Worm (Caenorhabditis elegans) whole organism, L4 larva: Measurements from ENCODE around the gene C55A6.12.

Experiments
- F44E2.7 ChIP-seq: fragments of 200-800 bp; sonication (Bioruptor generic); IDR thresholded peaks from 2 replicates; pipeline ENCODE4 v2.1.2; 2022; ENCODE audit warnings: missing genetic modification characterization, missing compliant biosample characterization
- R02D3.7 ChIP-seq: fragments of 150-350 bp; sonication (generic microtip); optimal IDR thresholded peaks from 3 replicates; lab custom pipeline; 2014; ENCODE audit warnings: missing biosample characterization, missing genetic modification characterization
- T20F7.1 ChIP-seq: fragments of 200-800 bp; sonication (Bioruptor generic); optimal IDR thresholded peaks from 2 replicates; lab custom pipeline; 2018; ENCODE audit warnings: mild to moderate bottlenecking, missing genetic modification characterization, missing compliant biosample characterization
- ZK546.5 ChIP-seq, 2 experiments: sonication (generic microtip); optimal IDR thresholded peaks; 2 replicates each; lab custom pipeline; 2017; ENCODE audit warnings: missing biosample characterization in 2 of 2, missing genetic modification characterization in 2 of 2
- aha-1 ChIP-seq: fragments of 150-350 bp; peaks from one replicate; lab custom pipeline; 2014; ENCODE audit warnings: missing biosample characterization, missing genetic modification characterization
- ceh-28 ChIP-seq: fragments of 150-350 bp; optimal IDR thresholded peaks from 2 replicates; lab custom pipeline; 2014; ENCODE audit warnings: missing biosample characterization, missing genetic modification reagents, missing genetic modification characterization
- cey-2 ChIP-seq: sonication (generic microtip); optimal IDR thresholded peaks from 3 replicates; lab custom pipeline; 2017; ENCODE audit warnings: missing genetic modification characterization, mild to moderate bottlenecking, missing compliant biosample characterization, antibody characterized with exemption, borderline replicate concordance; ENCODE audit not compliant: insufficient read depth
- lin-39 ChIP-seq: fragments of 150-350 bp; optimal IDR thresholded peaks from 2 replicates; lab custom pipeline; 2014; ENCODE audit warnings: missing biosample characterization, missing genetic modification reagents, missing genetic modification characterization
- mdl-1 ChIP-seq, 2 experiments: fragments of 150-350 bp in 1 of 2; sonication (generic microtip) in 1 of 2; optimal IDR thresholded peaks; 2 replicates each; lab custom pipeline; 2014 to 2017; ENCODE audit warnings: missing biosample characterization in 2 of 2, missing genetic modification characterization in 2 of 2
- nhr-11 ChIP-seq: fragments of 150-350 bp; optimal IDR thresholded peaks from 2 replicates; lab custom pipeline; 2014; ENCODE audit warnings: missing biosample characterization, missing genetic modification characterization
- nhr-77 ChIP-seq: fragments of 150-350 bp; optimal IDR thresholded peaks from 2 replicates; lab custom pipeline; 2014; ENCODE audit warnings: missing biosample characterization, missing genetic modification characterization
- pqm-1 ChIP-seq: sonication (generic microtip); optimal IDR thresholded peaks from 2 replicates; lab custom pipeline; 2017; ENCODE audit warnings: missing biosample characterization, missing genetic modification characterization
- skn-1 ChIP-seq: fragments of 150-350 bp; optimal IDR thresholded peaks from 2 replicates; lab custom pipeline; 2014; ENCODE audit warnings: missing biosample characterization, missing genetic modification characterization
- unc-62 ChIP-seq, 3 experiments: fragments of 150-350 bp in 1 of 3; sonication (generic microtip); optimal IDR thresholded peaks in 2 of 3; peaks in 1 of 3; 1 replicate in 1 of 3; 2 replicates in 2 of 3; lab custom pipeline; 2014 to 2017; ENCODE audit warnings: missing biosample characterization in 3 of 3, missing genetic modification characterization in 3 of 3, missing genetic modification reagents in 3 of 3, missing genotype in 1 of 3

ce11 chrV:11543564-11543963, 40.6 kb upstream of the C55A6.12 start, which contains the start of gene F38B7.2:
- no peak for TF ChIP-seq F44E2.7 (GFP tag; lab: Robert Waterston, UW)
- no peak for TF ChIP-seq R02D3.7 (tag; lab: Kevin White, UChicago)
- TF ChIP-seq T20F7.1 (GFP tag; lab: Kevin White, UChicago) = no peak
- peak in 1 of 2 experiments; percentile 71 for TF ChIP-seq unc-62 (GFP tag; optimal IDR thresholded peaks at IDR 0.05 in 1 of 2; lab: Kevin White, UChicago)
- TF ChIP-seq unc-62 (tag; optimal IDR thresholded peaks at IDR 0.05; lab: Kevin White, UChicago) = no peak
- no peak for TF ChIP-seq mdl-1 (tag; optimal IDR thresholded peaks at IDR 0.05; lab: Kevin White, UChicago)
- TF ChIP-seq skn-1 (tag; lab: Kevin White, UChicago) = no peak
- no peak for TF ChIP-seq lin-39 (tag; lab: Kevin White, UChicago)
- no peak for TF ChIP-seq ZK546.5 (tag; optimal IDR thresholded peaks at IDR 0.05; lab: Kevin White, UChicago)
- TF ChIP-seq nhr-11 (tag; lab: Kevin White, UChicago) = no peak
- no peak for TF ChIP-seq cey-2
- no peak for TF ChIP-seq pqm-1 (tag; lab: Kevin White, UChicago)
- TF ChIP-seq aha-1 (tag; lab: Kevin White, UChicago) = peak; percentile 49
- no peak for TF ChIP-seq ceh-28 (tag; lab: Kevin White, UChicago)
- no peak for TF ChIP-seq nhr-77 (tag; lab: Kevin White, UChicago)
